Worm (Caenorhabditis elegans) whole organism, late embryonic: ENCODE data around the gene lido-9.

Experiments
- K02D7.2 ChIP-seq: sonication (generic microtip); optimal IDR thresholded peaks from 2 replicates; lab custom pipeline; 2017; ENCODE audit warnings: mild to moderate bottlenecking, missing genetic modification characterization, missing compliant biosample characterization
- K09A11.1 ChIP-seq: sonication (generic microtip); optimal IDR thresholded peaks from 2 replicates; lab custom pipeline; 2017; ENCODE audit warnings: antibody characterized with exemption, mild to moderate bottlenecking, missing genetic modification characterization, missing compliant biosample characterization; ENCODE audit not compliant: insufficient read depth
- ahr-1 ChIP-seq: sonication (generic microtip); optimal IDR thresholded peaks from 2 replicates; lab custom pipeline; 2016; ENCODE audit warnings: missing genetic modification characterization, missing compliant biosample characterization
- ama-1 ChIP-seq: fragments of 150-350 bp; optimal IDR thresholded peaks from 2 replicates; lab custom pipeline; 2014
- ceh-14 ChIP-seq: sonication (generic microtip); optimal IDR thresholded peaks from 2 replicates; lab custom pipeline; 2016; ENCODE audit warnings: missing genotype, missing genetic modification characterization, missing compliant biosample characterization
- ceh-18 ChIP-seq: sonication (generic microtip); optimal IDR thresholded peaks from 2 replicates; lab custom pipeline; 2016; ENCODE audit warnings: missing genetic modification characterization, missing compliant biosample characterization
- ceh-2 ChIP-seq: sonication (generic microtip); optimal IDR thresholded peaks from 2 replicates; lab custom pipeline; 2016; ENCODE audit warnings: missing genotype, missing genetic modification characterization, missing compliant biosample characterization
- ceh-22 ChIP-seq: sonication (generic microtip); optimal IDR thresholded peaks from 2 replicates; lab custom pipeline; 2017; ENCODE audit warnings: missing biosample characterization, missing genetic modification characterization
- ceh-24 ChIP-seq: sonication (generic microtip); optimal IDR thresholded peaks from 2 replicates; lab custom pipeline; 2016; ENCODE audit warnings: mild to moderate bottlenecking, missing genetic modification characterization, missing compliant biosample characterization
- ceh-31 ChIP-seq: sonication (generic microtip); optimal IDR thresholded peaks from 2 replicates; lab custom pipeline; 2016; ENCODE audit warnings: missing genetic modification characterization, missing compliant biosample characterization
- ceh-48 ChIP-seq: sonication (generic microtip); optimal IDR thresholded peaks from 2 replicates; lab custom pipeline; 2016; ENCODE audit warnings: missing genetic modification characterization, inconsistent platforms, missing compliant biosample characterization
- che-1 ChIP-seq: sonication (generic microtip); optimal IDR thresholded peaks from 2 replicates; lab custom pipeline; 2016; ENCODE audit warnings: mild to moderate bottlenecking, missing genetic modification characterization, missing compliant biosample characterization
- dve-1 ChIP-seq: sonication (generic microtip); optimal IDR thresholded peaks from 2 replicates; lab custom pipeline; 2017; ENCODE audit warnings: antibody characterized with exemption, mild to moderate bottlenecking, missing genetic modification characterization, missing compliant biosample characterization
- ets-4 ChIP-seq: sonication (generic microtip); optimal IDR thresholded peaks from 2 replicates; lab custom pipeline; 2016; ENCODE audit warnings: missing genetic modification characterization, missing compliant biosample characterization
- fax-1 ChIP-seq: sonication (generic microtip); optimal IDR thresholded peaks from 2 replicates; lab custom pipeline; 2016; ENCODE audit warnings: missing genotype, missing genetic modification characterization, missing compliant biosample characterization
- fkh-10 ChIP-seq: fragments of 150-350 bp; optimal IDR thresholded peaks from 2 replicates; lab custom pipeline; 2014; ENCODE audit warnings: missing biosample characterization, missing genetic modification reagents, missing genetic modification characterization
- fkh-6 ChIP-seq: sonication (generic microtip); optimal IDR thresholded peaks from 2 replicates; lab custom pipeline; 2016; ENCODE audit warnings: missing genetic modification characterization, missing compliant biosample characterization
- gmeb-2 ChIP-seq: sonication (generic microtip); optimal IDR thresholded peaks from 2 replicates; lab custom pipeline; 2016; ENCODE audit warnings: missing genetic modification characterization, inconsistent platforms, missing compliant biosample characterization
- hlh-13 ChIP-seq: fragments of 200-800 bp; sonication (Bioruptor generic); optimal IDR thresholded peaks from 2 replicates; lab custom pipeline; 2018; ENCODE audit warnings: mild to moderate bottlenecking, missing genetic modification characterization, missing compliant biosample characterization
- hlh-6 ChIP-seq: sonication (generic microtip); optimal IDR thresholded peaks from 2 replicates; lab custom pipeline; 2016; ENCODE audit warnings: missing genotype, missing genetic modification characterization, missing compliant biosample characterization
- hlh-8 ChIP-seq: sonication (generic microtip); optimal IDR thresholded peaks from 2 replicates; lab custom pipeline; 2016; ENCODE audit warnings: missing genotype, missing genetic modification characterization, missing compliant biosample characterization
- lim-6 ChIP-seq: sonication (generic microtip); optimal IDR thresholded peaks from 2 replicates; lab custom pipeline; 2016; ENCODE audit warnings: missing genetic modification characterization, missing compliant biosample characterization
- lin-11 ChIP-seq: fragments of 200-800 bp; sonication (Bioruptor generic); optimal IDR thresholded peaks from 2 replicates; lab custom pipeline; 2018; ENCODE audit warnings: mild to moderate bottlenecking, missing genetic modification characterization, missing compliant biosample characterization
- nfya-1 ChIP-seq: sonication (generic microtip); optimal IDR thresholded peaks from 2 replicates; lab custom pipeline; 2017; ENCODE audit warnings: missing genetic modification characterization, mild to moderate bottlenecking, missing compliant biosample characterization, antibody characterized with exemption, moderate library complexity
- npax-4 ChIP-seq: sonication (generic microtip); optimal IDR thresholded peaks from 2 replicates; lab custom pipeline; 2016; ENCODE audit warnings: missing genetic modification characterization, missing compliant biosample characterization
- pax-1 ChIP-seq: fragments of 150-350 bp; optimal IDR thresholded peaks from 2 replicates; lab custom pipeline; 2014; ENCODE audit warnings: missing biosample characterization, missing genetic modification characterization
- pha-2 ChIP-seq: sonication (generic microtip); optimal IDR thresholded peaks from 2 replicates; lab custom pipeline; 2017; ENCODE audit warnings: mild to moderate bottlenecking, missing genetic modification characterization, missing compliant biosample characterization
- pha-4 ChIP-seq: fragments of 150-350 bp; optimal IDR thresholded peaks from 2 replicates; lab custom pipeline; 2018; ENCODE audit warnings: missing biosample characterization, missing genetic modification reagents, missing genetic modification characterization
- pqm-1 ChIP-seq: sonication (generic microtip); optimal IDR thresholded peaks from 2 replicates; lab custom pipeline; 2016; ENCODE audit warnings: missing genetic modification characterization, missing compliant biosample characterization
- pros-1 ChIP-seq: fragments of 150-350 bp; optimal IDR thresholded peaks from 2 replicates; lab custom pipeline; 2014; ENCODE audit warnings: missing biosample characterization, missing genetic modification reagents, missing genetic modification characterization
- sox-2 ChIP-seq: fragments of 200-800 bp; sonication (Bioruptor generic); IDR thresholded peaks from 2 replicates; pipeline ENCODE4 v1.3.6; 2022; ENCODE audit warnings: missing genetic modification reagents, missing genetic modification characterization, missing compliant biosample characterization
- syd-9 ChIP-seq: sonication (generic microtip); optimal IDR thresholded peaks from 2 replicates; lab custom pipeline; 2016; ENCODE audit warnings: mild to moderate bottlenecking, missing genetic modification characterization, moderate library complexity, missing compliant biosample characterization
- tbx-7 ChIP-seq: sonication (generic microtip); optimal IDR thresholded peaks from 2 replicates; lab custom pipeline; 2016; ENCODE audit warnings: missing genotype, missing genetic modification characterization, missing compliant biosample characterization
- unc-42 ChIP-seq: sonication (generic microtip); optimal IDR thresholded peaks from 2 replicates; lab custom pipeline; 2016; ENCODE audit warnings: missing genotype, missing genetic modification characterization, missing compliant biosample characterization
- unc-55 ChIP-seq: sonication (generic microtip); optimal IDR thresholded peaks from 2 replicates; lab custom pipeline; 2017; ENCODE audit warnings: missing biosample characterization, missing genetic modification reagents, missing genetic modification characterization

The lido-9 gene

DNA sequence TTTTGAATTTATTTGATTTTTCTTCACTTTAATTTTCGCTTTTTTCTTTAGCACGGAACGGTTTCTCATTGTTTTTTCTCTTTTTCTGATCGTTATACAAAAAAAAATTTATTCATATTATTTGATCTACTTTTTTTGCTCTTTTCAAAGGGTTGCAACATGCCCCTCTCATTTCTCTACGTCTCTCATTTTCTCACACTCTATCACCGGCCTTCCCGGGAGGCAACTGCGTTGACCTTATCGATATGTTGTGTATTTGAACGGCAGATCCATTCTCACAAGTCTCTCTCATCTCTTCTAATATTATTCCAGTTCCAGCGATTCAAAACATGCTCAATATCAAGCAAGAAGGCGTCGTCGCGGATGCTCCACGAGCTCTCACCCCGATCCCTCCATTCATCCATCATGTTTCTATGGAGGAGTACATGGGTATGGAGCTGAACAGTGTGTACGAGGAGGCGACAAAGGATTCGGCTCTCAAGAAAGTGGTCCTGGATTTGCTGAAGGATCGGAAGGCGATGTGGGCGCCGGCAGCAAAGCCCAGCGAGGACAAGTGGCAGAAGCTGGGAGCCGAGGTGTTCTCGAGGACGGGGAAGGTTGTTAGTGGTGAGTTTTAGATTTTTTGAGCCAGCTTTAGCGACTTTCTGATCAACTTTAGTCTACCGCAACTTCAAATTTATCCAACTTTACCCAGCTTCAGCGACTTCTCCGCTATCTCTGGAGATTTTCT, at the start of gene lido-9:
Gene lido-9, plus strand, starts transcription at position 234 of the 730 bp plus-strand sequence.
- peak; percentile 90 for TF ChIP-seq ama-1
- no peak for TF ChIP-seq tbx-7 (tag; lab: Kevin White, UChicago)
- TF ChIP-seq, all 69 proteins: peak for 1

DNA sequence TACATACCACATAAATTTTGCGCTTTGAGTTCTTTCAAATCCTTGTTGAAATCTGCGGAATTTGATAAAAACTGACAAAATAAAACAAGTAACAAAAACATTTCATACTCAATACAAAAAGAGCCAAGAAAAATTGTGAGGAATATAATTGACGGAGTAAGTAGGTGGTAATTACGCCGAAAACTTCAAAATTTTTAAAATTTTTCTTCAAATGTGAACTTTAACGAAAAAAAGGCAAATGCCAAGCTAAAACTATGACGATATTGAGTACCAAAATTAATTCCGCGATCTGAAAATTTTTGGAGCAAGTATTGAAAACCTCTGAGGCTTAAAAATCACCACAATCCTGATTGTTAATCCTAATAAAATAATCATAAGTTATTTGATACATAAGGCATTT, 47.9 kb upstream of the lido-9 start, which contains the start of gene irld-51:
Gene irld-51, minus strand, starts transcription at position 101 of the 400 bp plus-strand sequence.
- TF ChIP-seq K09A11.1: no peak
- TF ChIP-seq pha-4 (tag; lab: Kevin White, UChicago): no peak
- TF ChIP-seq pha-2 (tag; lab: Kevin White, UChicago): no peak
- TF ChIP-seq fkh-6 (tag; lab: Kevin White, UChicago): no peak
- no peak for TF ChIP-seq hlh-8 (tag; lab: Kevin White, UChicago)
- TF ChIP-seq nfya-1 (tag; lab: Kevin White, UChicago): no peak
- no peak for TF ChIP-seq ceh-14 (tag; lab: Kevin White, UChicago)
- no peak for TF ChIP-seq ceh-2 (tag; lab: Kevin White, UChicago)
- no peak for TF ChIP-seq syd-9 (tag; lab: Kevin White, UChicago)
- no peak for TF ChIP-seq ceh-22 (tag; lab: Kevin White, UChicago)
- no peak for TF ChIP-seq lim-6 (tag; lab: Kevin White, UChicago)
- TF ChIP-seq lin-11 (tag; lab: Kevin White, UChicago): no peak
- no peak for TF ChIP-seq pros-1 (tag; lab: Kevin White, UChicago)
- TF ChIP-seq npax-4: no peak
- TF ChIP-seq fax-1 (tag; lab: Kevin White, UChicago): no peak
- no peak for TF ChIP-seq ceh-24 (tag; lab: Kevin White, UChicago)
- no peak for TF ChIP-seq ama-1
- TF ChIP-seq tbx-7 (tag; lab: Kevin White, UChicago): no peak
- no peak for TF ChIP-seq ceh-18
- TF ChIP-seq unc-55: no peak

DNA sequence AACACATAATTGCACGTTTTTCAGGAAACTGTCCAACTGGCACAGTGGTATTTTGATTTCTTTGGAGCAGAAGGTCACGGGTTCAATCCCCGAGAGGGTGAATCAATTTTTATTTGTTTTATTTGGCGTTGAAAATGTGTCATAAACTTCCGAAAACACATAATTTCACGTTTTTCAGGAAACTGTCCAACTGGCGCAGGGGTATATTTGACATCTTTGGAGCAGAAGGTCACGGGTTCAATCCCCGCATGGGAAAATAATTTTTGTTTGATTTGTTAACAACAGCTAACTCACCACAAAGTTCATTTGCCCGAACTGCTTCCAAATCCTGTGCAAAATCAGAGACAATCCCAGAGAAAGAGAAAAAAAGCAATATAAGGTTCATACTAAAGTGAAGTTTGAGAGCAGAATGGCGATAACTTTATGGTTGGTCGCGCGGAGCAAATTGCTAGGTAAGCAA, 44.9 kb upstream of the lido-9 start, which contains the start of gene irld-48:
Gene irld-48, plus strand, starts transcription at position 410 of the 460 bp plus-strand sequence.
- TF ChIP-seq fkh-10 (GFP tag; lab: Kevin White, UChicago) (no peak), pqm-1 (no peak), syd-9 (tag; lab: Kevin White, UChicago) (no peak), ceh-31 (tag; lab: Kevin White, UChicago) (no peak), ceh-48 (tag; lab: Kevin White, UChicago) (no peak), dve-1 (no peak), ahr-1 (tag; lab: Kevin White, UChicago) (no peak), che-1 (tag; lab: Kevin White, UChicago) (no peak), pha-4 (tag; lab: Kevin White, UChicago) (no peak), gmeb-2 (tag; lab: Kevin White, UChicago) (no peak), sox-2 (GFP tag; lab: Robert Waterston, UW) (no peak), unc-42 (tag; lab: Kevin White, UChicago) (no peak), K02D7.2 (tag; lab: Kevin White, UChicago) (no peak), ets-4 (tag; lab: Kevin White, UChicago) (no peak), pax-1 (no peak), pros-1 (tag; lab: Kevin White, UChicago) (no peak), hlh-6 (tag; lab: Kevin White, UChicago) (no peak)
- TF ChIP-seq, all 69 proteins: peak for 0

DNA sequence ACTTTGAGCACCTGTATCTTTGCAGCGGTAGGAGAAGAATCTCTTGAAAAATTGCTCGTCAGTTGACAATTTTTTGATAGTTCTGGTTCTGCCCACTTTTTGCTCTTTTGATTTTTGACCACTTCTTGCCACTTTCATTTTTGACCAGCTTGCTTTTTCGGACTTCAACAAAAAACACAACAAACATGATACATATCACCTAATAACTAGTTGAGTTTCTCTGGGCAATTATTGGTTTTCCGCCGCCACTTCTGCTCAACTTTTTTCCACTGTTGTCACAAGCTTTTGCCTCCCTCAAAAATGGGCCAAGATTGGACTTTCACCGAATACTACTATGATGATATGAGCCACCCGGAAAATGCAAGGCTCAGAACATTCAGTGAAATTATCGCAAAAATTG, 42.3 kb upstream of the lido-9 start, which contains the start of gene srw-60:
Gene srw-60, plus strand, starts transcription at position 301 of the 400 bp plus-strand sequence.
- TF ChIP-seq nfya-1 (tag; lab: Kevin White, UChicago): no peak
- no peak for TF ChIP-seq hlh-13 (GFP tag; lab: Kevin White, UChicago)
- TF ChIP-seq ets-4 (tag; lab: Kevin White, UChicago): no peak
- TF ChIP-seq fax-1 (tag; lab: Kevin White, UChicago): no peak
- TF ChIP-seq pax-1: no peak
- TF ChIP-seq sox-2 (GFP tag; lab: Robert Waterston, UW): no peak
- TF ChIP-seq, all 69 proteins: peak for 0
